Worm (Caenorhabditis elegans) whole organism, late embryonic: ENCODE data around the gene cyp-33C3.

Source experiments
- C08G9.2 ChIP-seq: sonication (generic microtip); optimal IDR thresholded peaks from 2 replicates; lab custom pipeline; 2016; ENCODE audit warnings: mild to moderate bottlenecking, missing genetic modification characterization, moderate library complexity, missing compliant biosample characterization
- F13H6.1 ChIP-seq: sonication (generic microtip); optimal IDR thresholded peaks from 2 replicates; lab custom pipeline; 2016; ENCODE audit warnings: missing genetic modification characterization, missing compliant biosample characterization
- K02D7.2 ChIP-seq: sonication (generic microtip); optimal IDR thresholded peaks from 2 replicates; lab custom pipeline; 2017; ENCODE audit warnings: mild to moderate bottlenecking, missing genetic modification characterization, missing compliant biosample characterization
- K09A11.1 ChIP-seq: sonication (generic microtip); optimal IDR thresholded peaks from 2 replicates; lab custom pipeline; 2017; ENCODE audit warnings: antibody characterized with exemption, mild to moderate bottlenecking, missing genetic modification characterization, missing compliant biosample characterization; ENCODE audit not compliant: insufficient read depth
- ceh-19 ChIP-seq: fragments of 200-800 bp; sonication (Bioruptor generic); optimal IDR thresholded peaks from 2 replicates; lab custom pipeline; 2018; ENCODE audit warnings: mild to moderate bottlenecking, missing genetic modification characterization, missing compliant biosample characterization
- ceh-30 ChIP-seq: fragments of 150-350 bp; optimal IDR thresholded peaks from 2 replicates; lab custom pipeline; 2014; ENCODE audit warnings: missing biosample characterization, missing genetic modification characterization
- ceh-9 ChIP-seq: sonication (generic microtip); optimal IDR thresholded peaks from 2 replicates; lab custom pipeline; 2016; ENCODE audit warnings: mild to moderate bottlenecking, missing genetic modification characterization, inconsistent platforms, missing compliant biosample characterization
- dmd-4 ChIP-seq: sonication (generic microtip); optimal IDR thresholded peaks from 2 replicates; lab custom pipeline; 2016; ENCODE audit warnings: borderline replicate concordance, missing genetic modification characterization, missing compliant biosample characterization
- dve-1 ChIP-seq: sonication (generic microtip); optimal IDR thresholded peaks from 2 replicates; lab custom pipeline; 2017; ENCODE audit warnings: antibody characterized with exemption, mild to moderate bottlenecking, missing genetic modification characterization, missing compliant biosample characterization
- elt-2 ChIP-seq: sonication (generic microtip); optimal IDR thresholded peaks from 2 replicates; lab custom pipeline; 2016; ENCODE audit warnings: missing genetic modification reagents, missing genetic modification characterization, missing compliant biosample characterization
- elt-4 ChIP-seq: sonication (generic microtip); optimal IDR thresholded peaks from 2 replicates; lab custom pipeline; 2016; ENCODE audit warnings: missing genetic modification characterization, missing compliant biosample characterization
- eyg-1 ChIP-seq: sonication (generic microtip); optimal IDR thresholded peaks from 2 replicates; lab custom pipeline; 2016; ENCODE audit warnings: missing genotype, missing genetic modification characterization, missing compliant biosample characterization
- fax-1 ChIP-seq: sonication (generic microtip); optimal IDR thresholded peaks from 2 replicates; lab custom pipeline; 2016; ENCODE audit warnings: missing genotype, missing genetic modification characterization, missing compliant biosample characterization
- fkh-10 ChIP-seq: fragments of 150-350 bp; optimal IDR thresholded peaks from 2 replicates; lab custom pipeline; 2014; ENCODE audit warnings: missing biosample characterization, missing genetic modification reagents, missing genetic modification characterization
- fkh-6 ChIP-seq: sonication (generic microtip); optimal IDR thresholded peaks from 2 replicates; lab custom pipeline; 2016; ENCODE audit warnings: missing genetic modification characterization, missing compliant biosample characterization
- gmeb-2 ChIP-seq: sonication (generic microtip); optimal IDR thresholded peaks from 2 replicates; lab custom pipeline; 2016; ENCODE audit warnings: missing genetic modification characterization, inconsistent platforms, missing compliant biosample characterization
- hlh-13 ChIP-seq: fragments of 200-800 bp; sonication (Bioruptor generic); optimal IDR thresholded peaks from 2 replicates; lab custom pipeline; 2018; ENCODE audit warnings: mild to moderate bottlenecking, missing genetic modification characterization, missing compliant biosample characterization
- hlh-30 ChIP-seq: sonication (generic microtip); optimal IDR thresholded peaks from 2 replicates; lab custom pipeline; 2017; ENCODE audit warnings: antibody characterized with exemption, missing genetic modification characterization, missing compliant biosample characterization; ENCODE audit not compliant: insufficient read depth
- lim-6 ChIP-seq: sonication (generic microtip); optimal IDR thresholded peaks from 2 replicates; lab custom pipeline; 2016; ENCODE audit warnings: missing genetic modification characterization, missing compliant biosample characterization
- lin-11 ChIP-seq: fragments of 200-800 bp; sonication (Bioruptor generic); optimal IDR thresholded peaks from 2 replicates; lab custom pipeline; 2018; ENCODE audit warnings: mild to moderate bottlenecking, missing genetic modification characterization, missing compliant biosample characterization
- mec-3 ChIP-seq: sonication (generic microtip); optimal IDR thresholded peaks from 2 replicates; lab custom pipeline; 2016; ENCODE audit warnings: borderline replicate concordance, missing genetic modification characterization, missing compliant biosample characterization
- nhr-11 ChIP-seq: fragments of 150-350 bp; optimal IDR thresholded peaks from 2 replicates; lab custom pipeline; 2014; ENCODE audit warnings: missing biosample characterization, missing genetic modification characterization
- nhr-232 ChIP-seq: sonication (generic microtip); optimal IDR thresholded peaks from 2 replicates; lab custom pipeline; 2016; ENCODE audit warnings: missing genetic modification characterization, missing compliant biosample characterization
- odd-2 ChIP-seq: sonication (generic microtip); optimal IDR thresholded peaks from 2 replicates; lab custom pipeline; 2017; ENCODE audit warnings: antibody characterized with exemption, mild to moderate bottlenecking, missing genetic modification characterization, missing compliant biosample characterization
- pag-3 ChIP-seq: sonication (generic microtip); optimal IDR thresholded peaks from 2 replicates; lab custom pipeline; 2016; ENCODE audit warnings: missing compliant biosample characterization, missing genetic modification characterization, borderline replicate concordance
- pat-9 ChIP-seq: fragments of 200-800 bp; sonication (Bioruptor generic); optimal IDR thresholded peaks from 2 replicates; lab custom pipeline; 2018; ENCODE audit warnings: mild to moderate bottlenecking, missing genetic modification characterization, moderate library complexity, missing compliant biosample characterization
- pha-2 ChIP-seq: sonication (generic microtip); optimal IDR thresholded peaks from 2 replicates; lab custom pipeline; 2017; ENCODE audit warnings: mild to moderate bottlenecking, missing genetic modification characterization, missing compliant biosample characterization
- pha-4 ChIP-seq: fragments of 150-350 bp; optimal IDR thresholded peaks from 2 replicates; lab custom pipeline; 2018; ENCODE audit warnings: missing biosample characterization, missing genetic modification reagents, missing genetic modification characterization
- pqm-1 ChIP-seq: sonication (generic microtip); optimal IDR thresholded peaks from 2 replicates; lab custom pipeline; 2016; ENCODE audit warnings: missing genetic modification characterization, missing compliant biosample characterization
- pros-1 ChIP-seq: fragments of 150-350 bp; optimal IDR thresholded peaks from 2 replicates; lab custom pipeline; 2014; ENCODE audit warnings: missing biosample characterization, missing genetic modification reagents, missing genetic modification characterization
- ref-2 ChIP-seq: sonication (generic microtip); optimal IDR thresholded peaks from 2 replicates; lab custom pipeline; 2016; ENCODE audit warnings: missing genetic modification characterization, missing compliant biosample characterization
- rnt-1 ChIP-seq: sonication (generic microtip); optimal IDR thresholded peaks from 2 replicates; lab custom pipeline; 2016; ENCODE audit warnings: missing genetic modification characterization, missing compliant biosample characterization
- sdc-2 ChIP-seq: sonication (generic microtip); optimal IDR thresholded peaks from 2 replicates; lab custom pipeline; 2016; ENCODE audit warnings: missing genotype, missing genetic modification characterization, missing compliant biosample characterization
- sox-2 ChIP-seq: fragments of 200-800 bp; sonication (Bioruptor generic); IDR thresholded peaks from 2 replicates; pipeline ENCODE4 v1.3.6; 2022; ENCODE audit warnings: missing genetic modification reagents, missing genetic modification characterization, missing compliant biosample characterization
- syd-9 ChIP-seq: sonication (generic microtip); optimal IDR thresholded peaks from 2 replicates; lab custom pipeline; 2016; ENCODE audit warnings: mild to moderate bottlenecking, missing genetic modification characterization, moderate library complexity, missing compliant biosample characterization
- unc-3 ChIP-seq, 2 experiments: fragments of 200-800 bp in 1 of 2; sonication (Bioruptor generic) in 1 of 2; sonication (generic microtip) in 1 of 2; conservative IDR thresholded peaks in 1 of 2; optimal IDR thresholded peaks in 1 of 2; 2 replicates each; pipeline versions ENCODE4 v1.3.6 to Lab custom; 2016 to 2022; ENCODE audit warnings: missing compliant biosample characterization in 2 of 2, missing genetic modification characterization in 2 of 2, missing genetic modification reagents in 1 of 2
- unc-55 ChIP-seq: sonication (generic microtip); optimal IDR thresholded peaks from 2 replicates; lab custom pipeline; 2017; ENCODE audit warnings: missing biosample characterization, missing genetic modification reagents, missing genetic modification characterization

The cyp-33C3 gene

DNA sequence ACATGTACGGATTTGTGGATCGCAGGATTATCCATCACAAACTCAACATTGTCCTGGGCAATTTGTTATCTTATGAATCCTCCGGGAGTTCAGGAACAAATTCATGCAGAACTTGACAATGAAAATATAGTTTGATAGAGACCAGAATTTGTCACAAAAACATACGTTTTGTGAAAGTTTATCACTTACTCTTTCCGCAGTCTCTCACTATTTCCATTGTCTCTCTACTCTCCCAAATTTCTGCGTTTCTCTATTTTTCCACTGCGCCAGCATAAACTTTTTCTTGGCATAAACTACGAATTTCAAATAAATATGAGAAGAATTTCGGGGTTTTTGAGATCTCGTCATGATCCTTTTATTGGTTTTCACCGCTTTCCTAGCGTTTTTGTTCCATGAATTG is at the start of gene cyp-33C3:
cyp-33C3 (plus strand) TSS at position 149 of the 400 bp plus-strand sequence.
- TF ChIP-seq hlh-30 (tag; lab: Kevin White, UChicago) (no peak), elt-2 (tag; lab: Kevin White, UChicago) (no peak), unc-3 (GFP tag; conservative IDR thresholded peaks at IDR 0.05; lab: Robert Waterston, UW) (no peak), unc-3 (tag; optimal IDR thresholded peaks at IDR 0.05; lab: Kevin White, UChicago) (no peak), pqm-1 (tag; lab: Kevin White, UChicago) (no peak), mec-3 (tag; lab: Kevin White, UChicago) (no peak), fkh-6 (tag; lab: Kevin White, UChicago) (no peak), K02D7.2 (tag; lab: Kevin White, UChicago) (no peak), gmeb-2 (tag; lab: Kevin White, UChicago) (no peak), nhr-11 (tag; lab: Kevin White, UChicago) (no peak), pros-1 (no peak)

DNA sequence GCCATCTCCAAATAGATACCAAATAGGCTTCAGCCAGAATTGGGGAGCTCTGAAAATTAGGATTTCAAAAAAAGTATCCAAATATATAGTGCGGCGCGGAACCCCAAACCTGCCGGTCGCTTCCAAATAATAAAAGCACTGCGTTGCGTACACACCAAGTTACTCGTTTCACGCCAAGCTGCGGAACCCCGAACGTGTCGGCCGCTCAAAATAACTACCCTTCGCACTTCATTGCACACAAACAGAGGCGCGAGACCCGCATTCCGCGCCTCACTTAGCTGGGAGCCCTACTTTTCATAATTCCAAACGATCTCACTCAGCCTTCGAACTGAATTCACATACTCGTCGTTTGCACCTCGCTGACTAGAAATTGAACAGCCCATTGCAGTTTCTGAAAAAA is 43.0 kb upstream of the cyp-33C3 start:
- TF ChIP-seq odd-2 (tag; lab: Kevin White, UChicago) = no peak
- no peak for TF ChIP-seq lim-6 (tag; lab: Kevin White, UChicago)
- TF ChIP-seq sox-2 (GFP tag; lab: Robert Waterston, UW) = no peak
- TF ChIP-seq mec-3 (tag; lab: Kevin White, UChicago) = no peak
- TF ChIP-seq C08G9.2 = no peak
- no peak for TF ChIP-seq pag-3 (tag; lab: Kevin White, UChicago)
- TF ChIP-seq F13H6.1 (tag; lab: Kevin White, UChicago) = no peak
- no peak for TF ChIP-seq lin-11 (tag; lab: Kevin White, UChicago)
- TF ChIP-seq dmd-4 (tag; lab: Kevin White, UChicago) = no peak
- TF ChIP-seq hlh-13 (GFP tag; lab: Kevin White, UChicago) = no peak

DNA sequence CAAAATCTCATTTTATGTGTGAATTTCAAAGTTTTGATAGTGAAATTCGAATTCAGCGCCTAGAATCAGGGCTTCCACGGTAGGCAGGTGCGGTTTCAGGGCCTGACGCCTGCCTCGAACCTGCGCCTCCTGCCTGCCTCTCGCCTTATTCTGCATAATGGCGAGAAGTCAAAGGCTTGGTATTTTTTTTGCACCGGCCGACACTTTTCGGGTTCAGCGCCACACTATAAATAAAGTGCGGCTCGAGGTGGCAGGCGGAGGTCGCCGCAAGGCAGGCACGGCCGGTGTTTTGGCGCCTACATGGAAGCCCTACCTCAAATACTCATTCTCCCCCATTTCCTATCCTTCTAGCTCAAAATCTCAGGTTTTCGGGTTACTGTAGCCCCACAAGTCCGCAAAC is 42.2 kb upstream of the cyp-33C3 start:
- TF ChIP-seq K09A11.1 (tag; lab: Kevin White, UChicago) (no peak), pha-4 (tag; lab: Kevin White, UChicago) (no peak), nhr-232 (tag; lab: Kevin White, UChicago) (no peak), pha-2 (no peak), ceh-19 (GFP tag; lab: Kevin White, UChicago) (no peak), pqm-1 (tag; lab: Kevin White, UChicago) (no peak), K02D7.2 (tag; lab: Kevin White, UChicago) (no peak), ceh-30 (tag; lab: Kevin White, UChicago) (no peak), fkh-6 (tag; lab: Kevin White, UChicago) (no peak), sdc-2 (tag; lab: Kevin White, UChicago) (no peak), syd-9 (no peak), dmd-4 (tag; lab: Kevin White, UChicago) (no peak), odd-2 (tag; lab: Kevin White, UChicago) (no peak)

DNA sequence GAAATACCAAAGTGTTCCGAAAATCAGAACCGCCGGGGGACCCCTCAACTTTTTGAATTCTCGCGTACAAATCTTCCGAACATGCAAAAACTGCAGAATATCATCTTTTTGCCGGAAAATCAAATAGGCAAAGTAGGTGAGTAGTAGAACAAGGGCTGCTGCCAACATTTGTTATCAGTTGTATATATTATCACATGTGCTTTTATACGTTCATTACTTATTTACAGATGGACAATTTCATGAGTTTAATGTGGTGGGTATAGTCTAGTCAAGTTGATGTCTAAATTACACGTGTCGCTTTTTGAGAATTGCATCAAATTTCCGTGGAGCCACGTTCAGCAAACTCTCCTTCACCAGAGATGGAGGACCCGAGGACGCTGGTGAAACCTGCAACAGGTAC is 41.3 kb upstream of the cyp-33C3 start, which contains the start of gene cyp-32B1:
cyp-32B1 (minus strand) TSS at position 176 of the 400 bp plus-strand sequence.
- no peak for TF ChIP-seq unc-3 (GFP tag; conservative IDR thresholded peaks at IDR 0.05; lab: Robert Waterston, UW)
- TF ChIP-seq unc-3 (tag; optimal IDR thresholded peaks at IDR 0.05; lab: Kevin White, UChicago) = no peak
- TF ChIP-seq, all 69 proteins: peak for 0

DNA sequence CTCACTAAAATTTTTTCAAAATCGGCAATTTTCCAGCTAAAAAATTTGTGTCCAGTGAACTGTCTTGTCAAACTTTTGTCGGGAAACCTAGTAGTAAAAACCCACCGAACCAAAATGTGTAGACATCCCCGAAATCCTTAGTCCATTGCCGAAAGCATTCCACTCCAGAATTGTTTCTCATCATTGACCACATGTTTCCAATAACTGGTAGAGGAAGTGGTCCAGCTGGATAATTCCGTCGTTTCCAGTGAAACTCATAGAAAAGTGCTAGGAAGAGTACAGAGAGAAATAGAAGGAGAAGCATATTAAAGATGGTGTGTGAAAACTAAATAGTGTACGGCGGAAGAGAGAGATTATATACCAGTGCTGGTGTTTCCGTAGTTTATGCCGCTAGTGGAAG is 38.5 kb upstream of the cyp-33C3 start, which contains the start of gene cyp-33C12:
cyp-33C12 (minus strand) TSS at position 321 of the 400 bp plus-strand sequence.
- no peak for TF ChIP-seq gmeb-2 (tag; lab: Kevin White, UChicago)
- no peak for TF ChIP-seq dve-1 (tag; lab: Kevin White, UChicago)
- TF ChIP-seq sdc-2 (tag; lab: Kevin White, UChicago) = no peak
- TF ChIP-seq eyg-1 (tag; lab: Kevin White, UChicago) = no peak
- TF ChIP-seq fax-1 (tag; lab: Kevin White, UChicago) = no peak
- TF ChIP-seq ceh-9 (tag; lab: Kevin White, UChicago) = no peak
- no peak for TF ChIP-seq elt-4 (tag; lab: Kevin White, UChicago)
- TF ChIP-seq unc-55 (GFP tag; lab: Kevin White, UChicago) = no peak
- TF ChIP-seq fkh-10 (GFP tag; lab: Kevin White, UChicago) = no peak
- TF ChIP-seq rnt-1 = no peak
- TF ChIP-seq pat-9 (tag; lab: Kevin White, UChicago) = no peak
- no peak for TF ChIP-seq ceh-19 (GFP tag; lab: Kevin White, UChicago)
- TF ChIP-seq ref-2 (tag; lab: Kevin White, UChicago) = no peak
- TF ChIP-seq sox-2 (GFP tag; lab: Robert Waterston, UW) = no peak
- TF ChIP-seq, all 69 proteins: peak for 0
